Worm (Caenorhabditis elegans): Measurements from ENCODE around the gene copg-1.

The copg-1 gene

ce11 chrIV:10128906-10129386, 22.8 kb upstream of the copg-1 start, which contains the start of the genes gtbp-1 and K08F4.3 (continued):
- TF ChIP-seq ztf-6 (GFP tag; IDR thresholded peaks at IDR 0.05) = no peak
- no peak for TF ChIP-seq tbp1 (GFP tag; optimal IDR thresholded peaks at IDR 0.05)
- no peak for TF ChIP-seq let-526 (GFP tag; IDR thresholded peaks at IDR 0.05)
- TF ChIP-seq lin-54 (GFP tag; optimal IDR thresholded peaks at IDR 0.05) = peak; percentile 94
- TF ChIP-seq hmg-1.2 (GFP tag; IDR thresholded peaks at IDR 0.05) = peak; percentile 80
- TF ChIP-seq lag-1 (GFP tag; IDR thresholded peaks at IDR 0.05) = no peak
- TF ChIP-seq lin-35 (GFP tag; optimal IDR thresholded peaks at IDR 0.05) = no peak
- TF ChIP-seq K12H6.12 (tag; optimal IDR thresholded peaks at IDR 0.05) = peak; percentile 23
- TF ChIP-seq ama-1 (optimal IDR thresholded peaks at IDR 0.05) = no peak
- no peak for TF ChIP-seq ama-1 (GFP tag; optimal IDR thresholded peaks at IDR 0.05)
- peak; percentile 27 for TF ChIP-seq ZK185.1 (tag; optimal IDR thresholded peaks at IDR 0.05; ENCODE audit: poor library complexity, severe bottlenecking)
- TF ChIP-seq let-607 (tag; optimal IDR thresholded peaks at IDR 0.05) = no peak
- TF ChIP-seq ztf-3 (GFP tag; optimal IDR thresholded peaks at IDR 0.05) = no peak
- TF ChIP-seq lin-40 (tag; optimal IDR thresholded peaks at IDR 0.05) = no peak
- no peak for TF ChIP-seq bed-1 (GFP tag; IDR thresholded peaks at IDR 0.05)
- peak; percentile 8 for TF ChIP-seq xnd-1 (tag; optimal IDR thresholded peaks at IDR 0.05)
- no peak for TF ChIP-seq cebp-2 (GFP tag; IDR thresholded peaks at IDR 0.05)
- TF ChIP-seq ztf-25 (GFP tag; IDR thresholded peaks at IDR 0.05) = no peak
- TF ChIP-seq hrde-1 (tag; optimal IDR thresholded peaks at IDR 0.05; ENCODE audit: borderline replicate concordance) = no peak
- TF ChIP-seq zfh-2 (GFP tag; conservative IDR thresholded peaks at IDR 0.05) = no peak
- TF ChIP-seq lsl-1 (GFP tag; optimal IDR thresholded peaks at IDR 0.05) = peak; percentile 59
- no peak; the same call in 1 of the 2 replicates for TF ChIP-seq dox-1 (GFP tag; IDR thresholded peaks at IDR 0.05)
- TF ChIP-seq bed-2 (GFP tag; IDR thresholded peaks at IDR 0.05) = no peak
- no peak for TF ChIP-seq madf-3 (GFP tag; IDR thresholded peaks at IDR 0.05)
- peak; percentile 72 for TF ChIP-seq ceh-91 (GFP tag; IDR thresholded peaks at IDR 0.05)
- TF ChIP-seq nhr-27 (tag; optimal IDR thresholded peaks at IDR 0.05) = no peak
- peak; percentile 21 for TF ChIP-seq snpc-4 (GFP tag; optimal IDR thresholded peaks at IDR 0.05)
- TF ChIP-seq snpc-4 (tag; optimal IDR thresholded peaks at IDR 0.05) = peak in 3 of 4 experiments; percentile 41 to 73 (median 51)
- TF ChIP-seq gei-17 (GFP tag; optimal IDR thresholded peaks at IDR 0.05) = no peak
- no peak for TF ChIP-seq somi-1 (GFP tag; optimal IDR thresholded peaks at IDR 0.05)
- no peak for TF ChIP-seq ccch-3 (GFP tag; optimal IDR thresholded peaks at IDR 0.05)
- TF ChIP-seq Y53F4B.3 (GFP tag; IDR thresholded peaks at IDR 0.05) = no peak
- no peak for TF ChIP-seq ztf-22 (GFP tag; optimal IDR thresholded peaks at IDR 0.05)
- no peak for TF ChIP-seq ztf-26 (tag; optimal IDR thresholded peaks at IDR 0.05)
- peak; percentile 72 for TF ChIP-seq mcd-1 (GFP tag; IDR thresholded peaks at IDR 0.05)
- no peak for TF ChIP-seq ets-4 (GFP tag; optimal IDR thresholded peaks at IDR 0.05)
- TF ChIP-seq die-1 (tag; optimal IDR thresholded peaks at IDR 0.05) = no peak
- no peak for TF ChIP-seq ceh-40 (GFP tag; IDR thresholded peaks at IDR 0.05)
- TF ChIP-seq aptf-2 (GFP tag; conservative IDR thresholded peaks at IDR 0.05) = no peak
- no peak for TF ChIP-seq chd-7 (tag; optimal IDR thresholded peaks at IDR 0.05)
- no peak for TF ChIP-seq snpc-1.3 (tag; optimal IDR thresholded peaks at IDR 0.05; ENCODE audit: insufficient read depth)
- peak; percentile 19 for TF ChIP-seq nhr-80 (tag; optimal IDR thresholded peaks at IDR 0.05)
- TF ChIP-seq lsy-27 (tag; optimal IDR thresholded peaks at IDR 0.05; ENCODE audit: borderline replicate concordance, insufficient read depth) = no peak
- TF ChIP-seq madf-6 (GFP tag; IDR thresholded peaks at IDR 0.05) = peak; percentile 81
- 0 out of 2 replicates have a peak, but pooled peaks have one; percentile 13 for TF ChIP-seq Y95B8A.8 (GFP tag; IDR thresholded peaks at IDR 0.05)
- TF ChIP-seq snpc-3.4 (tag; optimal IDR thresholded peaks at IDR 0.05) = no peak
- peak; percentile 91 for TF ChIP-seq F33H1.4 (GFP tag; IDR thresholded peaks at IDR 0.05)
- no peak for TF ChIP-seq nhr-90 (tag; optimal IDR thresholded peaks at IDR 0.05)
